Worm (Caenorhabditis elegans) whole organism, L1 larva: ENCODE data around the gene Y39A1A.20.
A peak's percentile ranks its signal among the peaks of the same experiment; 100 is the strongest.

Experiments
- F16B12.6 ChIP-seq: fragments of 150-350 bp; optimal IDR thresholded peaks from 2 replicates; lab custom pipeline; 2014; ENCODE audit warnings: missing biosample characterization, missing genetic modification characterization
- aly-2 ChIP-seq: fragments of 150-350 bp; optimal IDR thresholded peaks from 2 replicates; lab custom pipeline; 2014; ENCODE audit warnings: missing biosample characterization, missing genetic modification characterization
- ama-1 ChIP-seq: fragments of 150-350 bp; optimal IDR thresholded peaks from 2 replicates; lab custom pipeline; 2014
- blmp-1 ChIP-seq: fragments of 150-350 bp; optimal IDR thresholded peaks from 2 replicates; lab custom pipeline; 2014; ENCODE audit warnings: missing biosample characterization, missing genetic modification characterization
- ceh-82 ChIP-seq, 3 experiments: fragments of 150-350 bp in 1 of 3; sonication (generic microtip) in 2 of 3; optimal IDR thresholded peaks; 2 replicates each; lab custom pipeline; 2014 to 2017; ENCODE audit warnings: missing biosample characterization in 3 of 3, missing genetic modification characterization in 3 of 3
- ceh-90 ChIP-seq: sonication (generic microtip); optimal IDR thresholded peaks from 2 replicates; lab custom pipeline; 2016; ENCODE audit warnings: missing genetic modification characterization, missing compliant biosample characterization
- dpl-1 ChIP-seq, 3 experiments: fragments of 150-350 bp in 2 of 3; sonication (generic microtip) in 1 of 3; optimal IDR thresholded peaks; 2 replicates each; lab custom pipeline; 2014 to 2017; ENCODE audit warnings: missing biosample characterization in 3 of 3, missing genetic modification characterization in 3 of 3, missing genetic modification reagents in 3 of 3
- efl-1 ChIP-seq, 4 experiments: fragments of 150-350 bp; optimal IDR thresholded peaks in 3 of 4; peaks in 1 of 4; 1 replicate in 1 of 4; 2 replicates in 3 of 4; lab custom pipeline; 2014; ENCODE audit warnings: missing biosample characterization in 2 of 4, missing genetic modification characterization in 2 of 4, missing genetic modification reagents in 2 of 4
- elt-3 ChIP-seq, 6 experiments: fragments of 150-350 bp in 1 of 6; sonication (generic microtip); optimal IDR thresholded peaks; 2 replicates each; lab custom pipeline; 2017 to 2018; ENCODE audit warnings: missing biosample characterization in 6 of 6, missing genetic modification characterization in 6 of 6, inconsistent platforms in 1 of 6
- fkh-10 ChIP-seq: sonication (generic microtip); optimal IDR thresholded peaks from 2 replicates; lab custom pipeline; 2017; ENCODE audit warnings: missing biosample characterization, missing genetic modification reagents, missing genetic modification characterization
- fkh-4 ChIP-seq: sonication (generic microtip); optimal IDR thresholded peaks from 2 replicates; lab custom pipeline; 2016; ENCODE audit warnings: missing compliant biosample characterization, missing genetic modification characterization, borderline replicate concordance
- fos-1 ChIP-seq: fragments of 150-350 bp; optimal IDR thresholded peaks from 2 replicates; lab custom pipeline; 2014; ENCODE audit warnings: missing biosample characterization, missing genetic modification characterization
- hlh-17 ChIP-seq: fragments of 200-800 bp; sonication (Bioruptor generic); optimal IDR thresholded peaks from 2 replicates; lab custom pipeline; 2018; ENCODE audit warnings: missing genetic modification characterization, mild to moderate bottlenecking, missing compliant biosample characterization, moderate library complexity, borderline replicate concordance
- irx-1 ChIP-seq: sonication (generic microtip); optimal IDR thresholded peaks from 2 replicates; lab custom pipeline; 2016; ENCODE audit warnings: missing genetic modification characterization, missing compliant biosample characterization
- lin-13 ChIP-seq: fragments of 150-350 bp; optimal IDR thresholded peaks from 2 replicates; lab custom pipeline; 2014; ENCODE audit warnings: missing biosample characterization, missing genetic modification reagents, missing genetic modification characterization
- lin-14 ChIP-seq: fragments of 200-800 bp; sonication (Bioruptor generic); optimal IDR thresholded peaks from 2 replicates; lab custom pipeline; 2018; ENCODE audit warnings: mild to moderate bottlenecking, missing genetic modification characterization, moderate library complexity, missing compliant biosample characterization
- lin-15B ChIP-seq: fragments of 150-350 bp; sonication (generic microtip); optimal IDR thresholded peaks from 3 replicates; lab custom pipeline; 2014; ENCODE audit warnings: missing biosample characterization, missing genetic modification characterization
- lin-35 ChIP-seq, 2 experiments: fragments of 150-350 bp; optimal IDR thresholded peaks; 2 replicates each; lab custom pipeline; 2014; ENCODE audit warnings: missing biosample characterization in 2 of 2, missing genetic modification characterization in 2 of 2, missing genetic modification reagents in 2 of 2
- mef-2 ChIP-seq: fragments of 150-350 bp; optimal IDR thresholded peaks from 2 replicates; lab custom pipeline; 2014; ENCODE audit warnings: missing biosample characterization, missing genetic modification characterization
- mep-1 ChIP-seq: fragments of 150-350 bp; optimal IDR thresholded peaks from 2 replicates; lab custom pipeline; 2014; ENCODE audit warnings: missing biosample characterization, missing genetic modification characterization
- nhr-11 ChIP-seq: fragments of 150-350 bp; optimal IDR thresholded peaks from 2 replicates; lab custom pipeline; 2014; ENCODE audit warnings: missing biosample characterization, missing genetic modification characterization
- nhr-12 ChIP-seq: sonication (generic microtip); optimal IDR thresholded peaks from 2 replicates; lab custom pipeline; 2017; ENCODE audit warnings: missing biosample characterization, missing genetic modification characterization
- nhr-237 ChIP-seq: fragments of 150-350 bp; optimal IDR thresholded peaks from 2 replicates; lab custom pipeline; 2014; ENCODE audit warnings: missing biosample characterization, missing genetic modification characterization
- nhr-90 ChIP-seq: sonication (generic microtip); optimal IDR thresholded peaks from 2 replicates; lab custom pipeline; 2016; ENCODE audit warnings: mild to moderate bottlenecking, missing genetic modification characterization, missing compliant biosample characterization; ENCODE audit not compliant: poor library complexity
- pag-3 ChIP-seq: sonication (generic microtip); optimal IDR thresholded peaks from 2 replicates; lab custom pipeline; 2017; ENCODE audit warnings: missing genetic modification characterization, mild to moderate bottlenecking, missing compliant biosample characterization, antibody characterized with exemption, borderline replicate concordance; ENCODE audit not compliant: insufficient read depth
- pax-3 ChIP-seq: fragments of 200-800 bp; sonication (Bioruptor generic); optimal IDR thresholded peaks from 2 replicates; lab custom pipeline; 2018; ENCODE audit warnings: mild to moderate bottlenecking, missing genetic modification characterization, moderate library complexity, missing compliant biosample characterization
- pqm-1 ChIP-seq: sonication (generic microtip); optimal IDR thresholded peaks from 3 replicates; lab custom pipeline; 2017; ENCODE audit warnings: missing biosample characterization, missing genetic modification characterization
- rnt-1 ChIP-seq: sonication (generic microtip); optimal IDR thresholded peaks from 2 replicates; lab custom pipeline; 2016; ENCODE audit warnings: mild to moderate bottlenecking, missing genetic modification characterization, moderate library complexity, missing compliant biosample characterization
- skn-1 ChIP-seq: fragments of 150-350 bp; optimal IDR thresholded peaks from 2 replicates; lab custom pipeline; 2014; ENCODE audit warnings: missing biosample characterization, missing genetic modification characterization
- snpc-4 ChIP-seq: fragments of 150-350 bp; optimal IDR thresholded peaks from 2 replicates; lab custom pipeline; 2014; ENCODE audit warnings: missing biosample characterization, missing genetic modification characterization
- snu-23 ChIP-seq: sonication (generic microtip); optimal IDR thresholded peaks from 2 replicates; lab custom pipeline; 2016; ENCODE audit warnings: missing genetic modification characterization, missing compliant biosample characterization
- sox-4 ChIP-seq: sonication (generic microtip); optimal IDR thresholded peaks from 2 replicates; lab custom pipeline; 2016; ENCODE audit warnings: missing genetic modification characterization, missing compliant biosample characterization
- sup-37 ChIP-seq: fragments of 200-800 bp; sonication (Bioruptor generic); optimal IDR thresholded peaks from 2 replicates; lab custom pipeline; 2018; ENCODE audit warnings: mild to moderate bottlenecking, missing genetic modification characterization, missing compliant biosample characterization
- swsn-7 ChIP-seq: sonication (generic microtip); optimal IDR thresholded peaks from 2 replicates; lab custom pipeline; 2016; ENCODE audit warnings: missing genetic modification characterization, missing compliant biosample characterization
- tlp-1 ChIP-seq: fragments of 150-350 bp; optimal IDR thresholded peaks from 2 replicates; lab custom pipeline; 2014; ENCODE audit warnings: missing biosample characterization, missing genetic modification characterization
- unc-62 ChIP-seq: fragments of 150-350 bp; optimal IDR thresholded peaks from 2 replicates; lab custom pipeline; 2014; ENCODE audit warnings: missing biosample characterization, missing genetic modification reagents, missing genetic modification characterization
- vab-15 ChIP-seq: sonication (generic microtip); optimal IDR thresholded peaks from 2 replicates; lab custom pipeline; 2017; ENCODE audit warnings: missing genotype, mild to moderate bottlenecking, missing genetic modification characterization, missing compliant biosample characterization
- zip-4 ChIP-seq: fragments of 200-800 bp; sonication (Bioruptor generic); optimal IDR thresholded peaks from 2 replicates; lab custom pipeline; 2018; ENCODE audit warnings: mild to moderate bottlenecking, missing genetic modification characterization, moderate library complexity, missing compliant biosample characterization

Y39A1A.20 gene

ce11 chrIII:10706972-10707438 is 6.6 kb upstream of the Y39A1A.20 start, which contains the start of the genes Y39A1A.21 and Y39A1A.22 (continued):
- no peak for TF ChIP-seq unc-62
- peak; percentile 92 for TF ChIP-seq rnt-1
- no peak for TF ChIP-seq fkh-4 (tag; lab: Kevin White, UChicago)
- TF ChIP-seq mef-2 = peak; percentile 33
- TF ChIP-seq pag-3 = no peak
- peak; percentile 69 for TF ChIP-seq lin-15B (tag; lab: Kevin White, UChicago)
- peak; percentile 86 for TF ChIP-seq aly-2 (tag; lab: Kevin White, UChicago)
- peak; percentile 70 for TF ChIP-seq sup-37 (GFP tag; lab: Kevin White, UChicago)

ce11 chrIII:10706481-10706880 is 6.1 kb upstream of the Y39A1A.20 start:
- TF ChIP-seq lin-14 (GFP tag; lab: Kevin White, UChicago) (no peak), sox-4 (tag; lab: Kevin White, UChicago) (no peak), mep-1 (tag; lab: Kevin White, UChicago) (no peak), fkh-4 (tag; lab: Kevin White, UChicago) (no peak), nhr-237 (no peak)

ce11 chrIII:10704499-10704898 is 4.1 kb upstream of the Y39A1A.20 start:
- TF ChIP-seq swsn-7 (tag; lab: Kevin White, UChicago) = no peak
- no peak for TF ChIP-seq irx-1
- no peak for TF ChIP-seq mef-2
- TF ChIP-seq skn-1 (tag; lab: Kevin White, UChicago) = no peak
- TF ChIP-seq vab-15 = no peak
- no peak for TF ChIP-seq fos-1 (tag; lab: Kevin White, UChicago)
- TF ChIP-seq tlp-1 = no peak
- TF ChIP-seq zip-4 = no peak
- no peak for TF ChIP-seq lin-13 (GFP tag; lab: Kevin White, UChicago)
- TF ChIP-seq dpl-1 (GFP tag; optimal IDR thresholded peaks at IDR 0.05; lab: Kevin White, UChicago) = no peak
- no peak for TF ChIP-seq pax-3
- no peak for TF ChIP-seq nhr-11 (tag; lab: Kevin White, UChicago)
- TF ChIP-seq ama-1 (lab: Kevin White, UChicago) = no peak
- TF ChIP-seq sox-4 (tag; lab: Kevin White, UChicago) = no peak
- no peak for TF ChIP-seq nhr-12

ce11 chrIII:10703833-10704232 is 3.5 kb upstream of the Y39A1A.20 start:
- TF ChIP-seq efl-1 (optimal IDR thresholded peaks at IDR 0.05; lab: Kevin White, UChicago) (no peak), efl-1 (GFP tag; optimal IDR thresholded peaks at IDR 0.05 in 1 of 2; lab: Kevin White, UChicago) (peak in 1 of 2 experiments; percentile 91), elt-3 (tag; optimal IDR thresholded peaks at IDR 0.05; lab: Kevin White, UChicago) (no peak)

- TF ChIP-seq lin-13 (GFP tag; lab: Kevin White, UChicago) = no peak
- no peak for TF ChIP-seq ceh-82 (tag; optimal IDR thresholded peaks at IDR 0.05; lab: Kevin White, UChicago)
- no peak for TF ChIP-seq F16B12.6
- TF ChIP-seq ceh-90 = no peak
- TF ChIP-seq snu-23 = no peak
- no peak for TF ChIP-seq pax-3
- no peak for TF ChIP-seq lin-15B (tag; lab: Kevin White, UChicago)
- no peak for TF ChIP-seq swsn-7 (tag; lab: Kevin White, UChicago)
- TF ChIP-seq rnt-1 = no peak
- no peak for TF ChIP-seq fkh-10 (GFP tag; lab: Kevin White, UChicago)
- no peak for TF ChIP-seq hlh-17 (GFP tag; lab: Kevin White, UChicago)
- TF ChIP-seq sox-4 (tag; lab: Kevin White, UChicago) = no peak
- no peak for TF ChIP-seq pqm-1
- TF ChIP-seq snpc-4 (tag; lab: Kevin White, UChicago) = no peak
- no peak for TF ChIP-seq lin-35 (GFP tag; optimal IDR thresholded peaks at IDR 0.05; lab: Kevin White, UChicago)
- no peak for TF ChIP-seq nhr-90 (tag; lab: Kevin White, UChicago)
- TF ChIP-seq ama-1 (lab: Kevin White, UChicago) = no peak
- TF ChIP-seq blmp-1 = no peak
Observed at ce11 chrIII:10702805-10703204, 2.4 kb upstream of the Y39A1A.20 start.
